Fruit fly (Drosophila melanogaster) whole organism, prepupa: Measurements from ENCODE around the gene Nrx-1.
A peak's percentile ranks its signal among the peaks of the same experiment; 100 is the strongest.

Experiments used
- Blimp-1 ChIP-seq: fragments of 200-800 bp; sonication (Bioruptor generic); optimal IDR thresholded peaks from 3 replicates; lab custom pipeline; 2017; ENCODE audit warnings: missing biosample characterization, missing genetic modification characterization, mild to moderate bottlenecking, moderate library complexity, missing genetic modification reagents
- CG11294 ChIP-seq: fragments of 200-800 bp; sonication (Bioruptor generic); IDR thresholded peaks from 2 replicates; pipeline ENCODE4 v1.3.6; 2022; ENCODE audit warnings: missing biosample characterization, missing genetic modification characterization
- CG11902 ChIP-seq: fragments of 200-800 bp; sonication (Bioruptor generic); optimal IDR thresholded peaks from 3 replicates; lab custom pipeline; 2016; ENCODE audit warnings: missing biosample characterization, missing genetic modification characterization
- CG3919 ChIP-seq: fragments of 200-800 bp; sonication (Bioruptor generic); optimal IDR thresholded peaks from 3 replicates; lab custom pipeline; 2016; ENCODE audit warnings: missing biosample characterization, missing genetic modification characterization
- CG8319 ChIP-seq: fragments of 200-800 bp; sonication (Bioruptor generic); optimal IDR thresholded peaks from 3 replicates; lab custom pipeline; 2016; ENCODE audit warnings: missing biosample characterization, missing genetic modification characterization
- Hr38 ChIP-seq: sonication (Bioruptor generic); optimal IDR thresholded peaks from 2 replicates; lab custom pipeline; 2016; ENCODE audit warnings: missing biosample characterization, missing genetic modification characterization
- Hr39 ChIP-seq: fragments of 200-800 bp; sonication (Bioruptor generic); optimal IDR thresholded peaks from 2 replicates; lab custom pipeline; 2016; ENCODE audit warnings: missing biosample characterization, missing genetic modification characterization
- Hr4 ChIP-seq: fragments of 200-800 bp; sonication (Bioruptor generic); optimal IDR thresholded peaks from 3 replicates; lab custom pipeline; 2016; ENCODE audit warnings: missing biosample characterization, missing genetic modification characterization
- Sox15 ChIP-seq: fragments of 200-800 bp; sonication (Bioruptor generic); optimal IDR thresholded peaks from 3 replicates; lab custom pipeline; 2016; ENCODE audit warnings: missing biosample characterization, missing genetic modification characterization
- dac ChIP-seq: fragments of 200-800 bp; sonication (Bioruptor generic); optimal IDR thresholded peaks from 2 replicates; lab custom pipeline; 2017; ENCODE audit warnings: missing biosample characterization, mild to moderate bottlenecking, missing genetic modification characterization

DNA sequence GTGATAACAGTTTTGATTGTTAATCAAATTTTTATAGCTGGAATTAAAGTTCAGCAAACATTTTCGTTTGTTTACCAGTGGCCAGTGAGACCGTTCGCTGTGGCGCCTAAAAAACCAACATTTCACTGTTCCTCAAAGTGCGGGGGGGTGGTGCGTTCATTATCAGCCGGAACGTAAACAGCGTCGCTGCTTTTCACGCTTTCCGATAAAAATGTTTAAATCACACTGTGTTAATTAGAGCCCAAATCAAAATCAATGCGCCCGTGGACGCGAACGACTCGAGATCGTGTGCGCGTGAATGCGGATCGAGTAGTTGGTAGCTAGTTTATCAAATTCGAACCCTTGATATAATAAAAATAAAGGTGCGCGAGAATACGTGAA lies 20.4 kb upstream of the Nrx-1 start, which contains the start of gene CG34376:
- no peak for TF ChIP-seq CG11902
- no peak for TF ChIP-seq Blimp-1 (GFP tag; lab: Kevin White, UChicago)
- peak; percentile 18 for TF ChIP-seq CG3919 (GFP tag; lab: Kevin White, UChicago)
- no peak for TF ChIP-seq dac (GFP tag; lab: Kevin White, UChicago)
- TF ChIP-seq Hr38 (GFP tag; lab: Kevin White, UChicago), result no peak
- no peak for TF ChIP-seq Hr4 (GFP tag; lab: Kevin White, UChicago)
- no peak for TF ChIP-seq Sox15
- no peak for TF ChIP-seq CG8319 (GFP tag; lab: Kevin White, UChicago)
- no peak for TF ChIP-seq Hr39 (GFP tag; lab: Kevin White, UChicago)
- TF ChIP-seq CG11294 (GFP tag; lab: Robert Waterston, UW), result no peak
